Worm (Caenorhabditis elegans) whole organism, mixed stage, embryonic: ENCODE data around the gene trpa-1.

Experiments used
- M03D4.4 ChIP-seq: sonication (generic microtip); optimal IDR thresholded peaks from 2 replicates; lab custom pipeline; 2017; ENCODE audit warnings: mild to moderate bottlenecking, missing genetic modification characterization, missing compliant biosample characterization
- bed-3 ChIP-seq: fragments of 200-800 bp; sonication (Bioruptor generic); optimal IDR thresholded peaks from 3 replicates; lab custom pipeline; 2018; ENCODE audit warnings: mild to moderate bottlenecking, missing genetic modification characterization, moderate library complexity, missing compliant biosample characterization
- blmp-1 ChIP-seq: fragments of 150-350 bp; optimal IDR thresholded peaks from 2 replicates; lab custom pipeline; 2014; ENCODE audit warnings: missing biosample characterization, missing genetic modification characterization
- ceh-43 ChIP-seq: fragments of 200-800 bp; sonication (Bioruptor generic); optimal IDR thresholded peaks from 2 replicates; lab custom pipeline; 2018; ENCODE audit warnings: mild to moderate bottlenecking, missing genetic modification characterization, moderate library complexity, missing compliant biosample characterization
- ceh-83 ChIP-seq: fragments of 200-800 bp; sonication (Bioruptor generic); optimal IDR thresholded peaks from 2 replicates; lab custom pipeline; 2018; ENCODE audit warnings: mild to moderate bottlenecking, missing genetic modification characterization, missing compliant biosample characterization
- ces-1 ChIP-seq: fragments of 150-350 bp; optimal IDR thresholded peaks from 2 replicates; lab custom pipeline; 2014; ENCODE audit warnings: missing biosample characterization, missing genetic modification reagents, missing genetic modification characterization
- cnd-1 ChIP-seq: fragments of 200-800 bp; sonication (Bioruptor generic); optimal IDR thresholded peaks from 2 replicates; lab custom pipeline; 2018; ENCODE audit warnings: mild to moderate bottlenecking, missing genetic modification characterization, missing compliant biosample characterization
- drap-1 ChIP-seq: fragments of 200-800 bp; sonication (Bioruptor generic); optimal IDR thresholded peaks from 3 replicates; lab custom pipeline; 2018; ENCODE audit warnings: mild to moderate bottlenecking, missing genetic modification characterization, missing compliant biosample characterization
- elt-1 ChIP-seq: sonication (generic microtip); optimal IDR thresholded peaks from 2 replicates; lab custom pipeline; 2017; ENCODE audit warnings: missing genetic modification characterization, mild to moderate bottlenecking, missing compliant biosample characterization, antibody characterized with exemption, moderate library complexity, borderline replicate concordance; ENCODE audit not compliant: insufficient read depth
- flh-1 ChIP-seq: fragments of 200-800 bp; sonication (Bioruptor generic); optimal IDR thresholded peaks from 2 replicates; lab custom pipeline; 2018; ENCODE audit warnings: mild to moderate bottlenecking, missing genetic modification characterization, moderate library complexity, missing compliant biosample characterization
- ham-2 ChIP-seq: fragments of 200-800 bp; sonication (Bioruptor generic); optimal IDR thresholded peaks from 2 replicates; lab custom pipeline; 2018; ENCODE audit warnings: mild to moderate bottlenecking, missing genetic modification characterization, missing compliant biosample characterization
- hlh-1 ChIP-seq: fragments of 150-350 bp; optimal IDR thresholded peaks from 2 replicates; lab custom pipeline; 2014; ENCODE audit warnings: missing biosample characterization, missing genetic modification reagents, missing genetic modification characterization
- lin-13 ChIP-seq: fragments of 150-350 bp; optimal IDR thresholded peaks from 2 replicates; lab custom pipeline; 2014; ENCODE audit warnings: missing biosample characterization, missing genetic modification characterization
- lin-32 ChIP-seq: fragments of 200-800 bp; sonication (Bioruptor generic); optimal IDR thresholded peaks from 2 replicates; lab custom pipeline; 2018; ENCODE audit warnings: mild to moderate bottlenecking, missing genetic modification characterization, missing compliant biosample characterization
- lsy-2 ChIP-seq: fragments of 150-350 bp; optimal IDR thresholded peaks from 2 replicates; lab custom pipeline; 2014; ENCODE audit warnings: missing biosample characterization, missing genetic modification characterization
- mab-5 ChIP-seq: fragments of 150-350 bp; optimal IDR thresholded peaks from 2 replicates; lab custom pipeline; 2014; ENCODE audit warnings: missing biosample characterization, missing genetic modification characterization
- mep-1 ChIP-seq: fragments of 150-350 bp; optimal IDR thresholded peaks from 2 replicates; lab custom pipeline; 2017; ENCODE audit warnings: missing biosample characterization, missing genetic modification reagents, missing genetic modification characterization, inconsistent platforms
- mls-2 ChIP-seq: sonication (generic microtip); optimal IDR thresholded peaks from 2 replicates; lab custom pipeline; 2016; ENCODE audit warnings: mild to moderate bottlenecking, missing genetic modification characterization, moderate library complexity, missing compliant biosample characterization
- nhr-12 ChIP-seq: fragments of 150-350 bp; optimal IDR thresholded peaks from 2 replicates; lab custom pipeline; 2014; ENCODE audit warnings: missing biosample characterization, missing genetic modification characterization
- nhr-2 ChIP-seq: fragments of 150-350 bp; optimal IDR thresholded peaks from 2 replicates; lab custom pipeline; 2014; ENCODE audit warnings: missing biosample characterization, missing genetic modification characterization
- nhr-237 ChIP-seq: fragments of 150-350 bp; optimal IDR thresholded peaks from 2 replicates; lab custom pipeline; 2014; ENCODE audit warnings: missing biosample characterization, missing genetic modification characterization
- nhr-28 ChIP-seq: fragments of 150-350 bp; optimal IDR thresholded peaks from 2 replicates; lab custom pipeline; 2014; ENCODE audit warnings: missing biosample characterization, missing genetic modification characterization
- nhr-76 ChIP-seq: sonication (generic microtip); optimal IDR thresholded peaks from 2 replicates; lab custom pipeline; 2017; ENCODE audit warnings: missing biosample characterization, missing genetic modification characterization
- pha-4 ChIP-seq: fragments of 150-350 bp; optimal IDR thresholded peaks from 2 replicates; lab custom pipeline; 2018; ENCODE audit warnings: missing biosample characterization, missing genetic modification reagents, missing genetic modification characterization
- sem-2 ChIP-seq: fragments of 200-800 bp; sonication (Bioruptor generic); optimal IDR thresholded peaks from 2 replicates; lab custom pipeline; 2018; ENCODE audit warnings: mild to moderate bottlenecking, missing genetic modification characterization, missing compliant biosample characterization
- snpc-4 ChIP-seq: fragments of 150-350 bp; optimal IDR thresholded peaks from 2 replicates; lab custom pipeline; 2014; ENCODE audit warnings: missing biosample characterization, missing genetic modification characterization
- sptf-1 ChIP-seq: sonication (generic microtip); optimal IDR thresholded peaks from 2 replicates; lab custom pipeline; 2017; ENCODE audit warnings: mild to moderate bottlenecking, missing genetic modification characterization, moderate library complexity, missing compliant biosample characterization
- tbx-8 ChIP-seq: fragments of 200-800 bp; sonication (Bioruptor generic); optimal IDR thresholded peaks from 2 replicates; lab custom pipeline; 2018; ENCODE audit warnings: mild to moderate bottlenecking, missing genetic modification characterization, moderate library complexity, missing compliant biosample characterization
- unc-120 ChIP-seq: sonication (generic microtip); optimal IDR thresholded peaks from 2 replicates; lab custom pipeline; 2017; ENCODE audit warnings: missing genetic modification characterization, missing compliant biosample characterization; ENCODE audit not compliant: poor library complexity, severe bottlenecking
- unc-39 ChIP-seq: fragments of 150-350 bp; optimal IDR thresholded peaks from 2 replicates; lab custom pipeline; 2014; ENCODE audit warnings: missing biosample characterization, missing genetic modification characterization
- unc-62 ChIP-seq: fragments of 150-350 bp; optimal IDR thresholded peaks from 2 replicates; lab custom pipeline; 2014; ENCODE audit warnings: missing biosample characterization, missing genetic modification reagents, missing genetic modification characterization
- zip-8 ChIP-seq: fragments of 150-350 bp; optimal IDR thresholded peaks from 2 replicates; lab custom pipeline; 2014; ENCODE audit warnings: missing biosample characterization, missing genetic modification characterization
- ztf-11 ChIP-seq: fragments of 150-350 bp; optimal IDR thresholded peaks from 2 replicates; lab custom pipeline; 2014; ENCODE audit warnings: missing biosample characterization, missing genetic modification characterization

trpa-1 gene

DNA sequence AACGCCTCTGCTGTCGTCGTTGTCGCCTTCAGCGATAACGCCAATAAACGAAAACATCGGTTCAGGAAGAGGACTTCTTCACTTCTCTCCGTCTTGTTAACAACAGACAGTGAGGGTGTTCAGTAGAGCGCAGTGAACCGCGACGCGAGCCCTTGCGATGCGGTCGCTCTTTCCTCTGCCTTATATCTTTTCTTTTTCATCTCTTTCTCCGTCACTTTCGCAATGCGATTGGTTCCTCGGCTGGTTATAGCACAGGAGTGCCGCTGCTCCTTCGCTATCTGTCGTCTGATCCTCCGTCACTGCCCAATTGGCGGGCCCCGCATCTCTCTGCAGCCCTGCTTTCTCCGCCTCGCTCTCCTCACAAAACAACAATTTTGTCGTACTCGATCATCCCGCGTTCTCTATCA is 7.2 kb upstream of the trpa-1 start:
- TF ChIP-seq ztf-11 (tag; lab: Kevin White, UChicago) (peak; percentile 37), unc-62 (peak; percentile 62), ces-1 (peak; percentile 69), nhr-76 (tag; lab: Kevin White, UChicago) (no peak), pha-4 (tag; lab: Kevin White, UChicago) (peak; percentile 75), mls-2 (tag; lab: Kevin White, UChicago) (peak; percentile 28), flh-1 (GFP tag; lab: Kevin White, UChicago) (no peak), unc-120 (tag; lab: Kevin White, UChicago) (peak; percentile 87), ham-2 (peak; percentile 92), sptf-1 (tag; lab: Kevin White, UChicago) (peak; percentile 19), lin-13 (tag; lab: Kevin White, UChicago) (peak; percentile 67), mab-5 (tag; lab: Kevin White, UChicago) (no peak), bed-3 (GFP tag; lab: Kevin White, UChicago) (peak; percentile 0), nhr-12 (tag; lab: Kevin White, UChicago) (no peak), nhr-28 (tag; lab: Kevin White, UChicago) (no peak), sem-2 (no peak), lin-32 (GFP tag; lab: Kevin White, UChicago) (no peak), M03D4.4 (tag; lab: Kevin White, UChicago) (peak; percentile 59), hlh-1 (peak; percentile 79), drap-1 (GFP tag; lab: Kevin White, UChicago) (peak; percentile 35), tbx-8 (GFP tag; lab: Kevin White, UChicago) (no peak), mep-1 (tag; lab: Kevin White, UChicago) (peak; percentile 54), blmp-1 (no peak), lsy-2 (tag; lab: Kevin White, UChicago) (peak; percentile 67)

DNA sequence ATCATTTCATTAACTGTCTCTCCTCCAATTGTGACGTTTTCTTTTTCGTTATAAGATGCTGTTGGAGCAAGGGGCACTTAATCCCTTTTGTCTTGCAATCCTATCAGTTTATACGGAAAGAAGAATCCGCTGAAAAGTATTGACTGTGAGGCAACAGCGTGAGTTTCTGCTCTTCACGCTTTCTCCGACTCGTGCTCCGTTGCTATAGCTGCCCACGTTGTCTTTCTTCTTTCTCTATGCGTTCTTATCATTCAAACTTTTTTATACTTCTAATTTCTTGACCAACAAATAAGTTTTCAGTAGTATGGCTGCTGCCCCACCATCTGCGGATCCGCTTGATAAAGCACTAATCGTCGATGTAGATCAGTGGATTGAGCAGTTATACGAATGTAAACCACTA is 6.2 kb upstream of the trpa-1 start, which contains the start of gene let-92:
Gene let-92, plus strand, starts transcription at position 301 of the 400 bp plus-strand sequence.
- no peak for TF ChIP-seq snpc-4 (tag; lab: Kevin White, UChicago)
- TF ChIP-seq mep-1 (tag; lab: Kevin White, UChicago): no peak
- no peak for TF ChIP-seq elt-1 (tag; lab: Kevin White, UChicago)
- TF ChIP-seq drap-1 (GFP tag; lab: Kevin White, UChicago): no peak
- no peak for TF ChIP-seq nhr-28 (tag; lab: Kevin White, UChicago)
- TF ChIP-seq lin-32 (GFP tag; lab: Kevin White, UChicago): no peak
- TF ChIP-seq ham-2: no peak
- TF ChIP-seq lin-13 (tag; lab: Kevin White, UChicago): no peak
- no peak for TF ChIP-seq cnd-1
- TF ChIP-seq nhr-237 (tag; lab: Kevin White, UChicago): no peak
- TF ChIP-seq nhr-2 (tag; lab: Kevin White, UChicago): no peak
- TF ChIP-seq tbx-8 (GFP tag; lab: Kevin White, UChicago): no peak
- no peak for TF ChIP-seq unc-39 (tag; lab: Kevin White, UChicago)
- TF ChIP-seq zip-8 (tag; lab: Kevin White, UChicago): no peak
- TF ChIP-seq M03D4.4 (tag; lab: Kevin White, UChicago): no peak
- no peak for TF ChIP-seq nhr-12 (tag; lab: Kevin White, UChicago)
- TF ChIP-seq, all 35 proteins: peak for 0

DNA sequence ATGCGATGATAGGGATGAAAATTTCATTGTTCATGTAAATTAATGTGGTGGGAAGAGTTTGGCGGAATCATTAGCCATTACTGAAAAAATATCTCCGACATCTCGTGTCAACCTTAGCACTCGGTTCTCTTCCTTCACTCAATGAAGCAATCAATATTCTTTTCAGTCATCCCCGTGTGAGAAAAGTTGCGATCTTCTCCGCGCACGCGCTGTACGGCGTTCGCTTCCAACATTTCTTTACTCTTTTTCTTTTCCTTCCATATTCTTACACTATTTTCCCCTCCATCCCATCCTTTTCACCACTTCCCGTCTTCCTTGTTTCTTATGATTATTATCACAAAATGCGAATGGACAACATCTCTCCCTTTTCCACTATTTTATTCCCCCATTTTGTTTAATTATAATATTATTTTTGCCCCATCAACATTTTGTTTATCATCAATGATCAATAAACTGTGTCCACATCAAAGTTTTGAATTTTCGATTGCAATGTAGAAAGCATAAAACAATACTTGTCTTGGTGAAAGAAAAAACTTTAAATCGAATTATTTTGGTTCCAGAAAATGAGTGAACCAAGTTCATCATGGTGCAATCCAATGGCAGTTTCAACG is 4.2 kb upstream of the trpa-1 start, which contains the start of gene mob-1:
Gene mob-1, plus strand, starts transcription at position 561 of the 611 bp plus-strand sequence.
- TF ChIP-seq nhr-237 (tag; lab: Kevin White, UChicago) (no peak), elt-1 (tag; lab: Kevin White, UChicago) (peak; percentile 20)
- TF ChIP-seq, all 35 proteins: peak for 1

DNA sequence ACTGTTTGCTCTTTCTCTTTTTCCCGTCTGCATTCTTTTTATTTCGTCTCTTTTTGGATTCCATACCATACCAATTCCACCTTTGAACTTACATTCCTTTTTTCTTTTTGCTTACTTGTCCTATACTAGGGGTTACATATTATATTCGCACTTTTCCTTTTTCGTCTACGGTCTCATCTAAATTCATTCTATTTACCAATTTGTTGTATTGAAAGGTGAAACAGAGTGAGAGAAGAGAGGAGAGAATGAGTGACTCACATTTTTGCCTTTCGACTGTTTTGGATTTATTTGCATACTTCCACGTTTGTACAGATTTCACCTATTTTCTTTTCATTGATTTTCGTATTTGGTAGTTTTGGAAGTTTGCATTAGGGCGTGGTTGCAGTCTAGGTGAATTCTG is 898 bp upstream of the trpa-1 start:
- TF ChIP-seq cnd-1: no peak
- TF ChIP-seq mab-5 (tag; lab: Kevin White, UChicago): no peak
- TF ChIP-seq M03D4.4 (tag; lab: Kevin White, UChicago): no peak
- TF ChIP-seq sptf-1 (tag; lab: Kevin White, UChicago): no peak
- no peak for TF ChIP-seq ztf-11 (tag; lab: Kevin White, UChicago)
- TF ChIP-seq ceh-83 (GFP tag; lab: Kevin White, UChicago): no peak
- TF ChIP-seq sem-2: no peak
- no peak for TF ChIP-seq pha-4 (tag; lab: Kevin White, UChicago)
- no peak for TF ChIP-seq nhr-76 (tag; lab: Kevin White, UChicago)
- no peak for TF ChIP-seq zip-8 (tag; lab: Kevin White, UChicago)
- no peak for TF ChIP-seq bed-3 (GFP tag; lab: Kevin White, UChicago)
- no peak for TF ChIP-seq ces-1
- TF ChIP-seq lin-32 (GFP tag; lab: Kevin White, UChicago): no peak
- no peak for TF ChIP-seq ceh-43 (GFP tag; lab: Kevin White, UChicago)
- TF ChIP-seq, all 35 proteins: peak for 0
